Worm (Caenorhabditis elegans): ENCODE results near the gene C17C3.24.

DNA sequence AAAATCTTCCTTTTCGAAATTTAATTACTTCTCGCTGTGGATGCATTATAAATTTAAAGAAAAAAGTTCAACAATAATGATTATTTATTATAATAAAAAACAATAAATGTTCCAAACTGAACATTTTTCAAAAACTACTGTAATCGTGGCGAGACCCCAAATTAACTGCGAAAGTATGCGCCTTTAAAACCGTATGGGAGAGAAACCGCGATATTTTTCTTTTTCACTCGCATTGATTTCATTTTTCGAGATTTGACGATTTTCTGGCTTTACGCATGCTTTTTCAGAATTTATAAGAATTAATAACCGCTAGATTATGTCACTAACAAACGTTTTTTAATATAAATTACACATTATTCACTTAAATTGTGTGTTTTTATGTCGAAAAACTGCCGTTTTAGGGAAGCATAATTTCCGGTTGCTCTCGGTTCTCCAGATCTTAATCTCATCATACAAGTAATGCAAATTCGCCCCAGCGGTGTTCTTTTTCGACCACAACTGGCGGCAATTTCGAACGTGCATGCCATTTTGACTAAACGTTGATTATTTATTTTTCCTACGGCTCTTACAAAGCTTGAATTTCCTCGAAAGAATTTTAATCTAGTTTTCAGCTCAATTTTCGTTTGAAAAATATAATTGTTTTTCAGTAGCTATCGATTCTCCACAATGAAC is 40.5 kb downstream of the C17C3.24 start, which contains the start of gene F12A10.8:
- TF ChIP-seq ref-1 (GFP tag; conservative IDR thresholded peaks at IDR 0.05) (no peak), T22C8.4 (GFP tag; IDR thresholded peaks at IDR 0.05) (no peak), ztf-29 (GFP tag; IDR thresholded peaks at IDR 0.05) (no peak), cog-1 (tag; optimal IDR thresholded peaks at IDR 0.05) (no peak), tab-1 (GFP tag; IDR thresholded peaks at IDR 0.05) (no peak), flt-1 (GFP tag; IDR thresholded peaks at IDR 0.05) (no peak), ztf-23 (GFP tag; IDR thresholded peaks at IDR 0.05) (no peak), med-1 (GFP tag; optimal IDR thresholded peaks at IDR 0.05; ENCODE audit: insufficient read depth) (no peak), klf-2 (GFP tag; conservative IDR thresholded peaks at IDR 0.05) (no peak)
